Worm (Caenorhabditis elegans) whole organism, mixed stage, embryonic: ENCODE measurements around the gene noca-2.

Experiments
- ceh-39 ChIP-seq: fragments of 150-350 bp; optimal IDR thresholded peaks from 2 replicates; lab custom pipeline; 2014; ENCODE audit warnings: missing biosample characterization, missing genetic modification characterization
- elt-1 ChIP-seq: sonication (generic microtip); optimal IDR thresholded peaks from 2 replicates; lab custom pipeline; 2017; ENCODE audit warnings: missing genetic modification characterization, mild to moderate bottlenecking, missing compliant biosample characterization, antibody characterized with exemption, moderate library complexity, borderline replicate concordance; ENCODE audit not compliant: insufficient read depth
- elt-3 ChIP-seq: fragments of 150-350 bp; optimal IDR thresholded peaks from 2 replicates; lab custom pipeline; 2014; ENCODE audit warnings: missing biosample characterization, missing genetic modification characterization
- lin-13 ChIP-seq: fragments of 150-350 bp; optimal IDR thresholded peaks from 2 replicates; lab custom pipeline; 2014; ENCODE audit warnings: missing biosample characterization, missing genetic modification characterization
- lin-32 ChIP-seq: fragments of 200-800 bp; sonication (Bioruptor generic); optimal IDR thresholded peaks from 2 replicates; lab custom pipeline; 2018; ENCODE audit warnings: mild to moderate bottlenecking, missing genetic modification characterization, missing compliant biosample characterization
- mab-5 ChIP-seq: fragments of 150-350 bp; optimal IDR thresholded peaks from 2 replicates; lab custom pipeline; 2014; ENCODE audit warnings: missing biosample characterization, missing genetic modification characterization
- mep-1 ChIP-seq: fragments of 150-350 bp; optimal IDR thresholded peaks from 2 replicates; lab custom pipeline; 2017; ENCODE audit warnings: missing biosample characterization, missing genetic modification reagents, missing genetic modification characterization, inconsistent platforms
- nhr-2 ChIP-seq: fragments of 150-350 bp; optimal IDR thresholded peaks from 2 replicates; lab custom pipeline; 2014; ENCODE audit warnings: missing biosample characterization, missing genetic modification characterization
- nhr-76 ChIP-seq: sonication (generic microtip); optimal IDR thresholded peaks from 2 replicates; lab custom pipeline; 2017; ENCODE audit warnings: missing biosample characterization, missing genetic modification characterization
- snpc-4 ChIP-seq: fragments of 150-350 bp; optimal IDR thresholded peaks from 2 replicates; lab custom pipeline; 2014; ENCODE audit warnings: missing biosample characterization, missing genetic modification characterization
- ztf-11 ChIP-seq: fragments of 150-350 bp; optimal IDR thresholded peaks from 2 replicates; lab custom pipeline; 2014; ENCODE audit warnings: missing biosample characterization, missing genetic modification characterization

- TF ChIP-seq mep-1 (tag; lab: Kevin White, UChicago) (peak; percentile 64), lin-13 (tag; lab: Kevin White, UChicago) (peak; percentile 47), nhr-76 (no peak), lin-32 (GFP tag; lab: Kevin White, UChicago) (no peak), ztf-11 (tag; lab: Kevin White, UChicago) (no peak), elt-3 (tag; lab: Kevin White, UChicago) (no peak), snpc-4 (tag; lab: Kevin White, UChicago) (no peak), nhr-2 (tag; lab: Kevin White, UChicago) (no peak), mab-5 (tag; lab: Kevin White, UChicago) (no peak), ceh-39 (tag; lab: Kevin White, UChicago) (peak; percentile 60), elt-1 (tag; lab: Kevin White, UChicago) (no peak)
These were observed 10.4 kb upstream of the noca-2 start, which contains the start of gene T04F8.2 for ce11 chrX:11656519-11657006.
